Fruit fly (Drosophila melanogaster): ENCODE measurements around the gene CG3191.
A peak's percentile ranks its signal among the peaks of the same experiment; 100 is the strongest.

Gene CG3191

dm6 chrX:2296230-2297044, 44.6 kb upstream of the CG3191 start (continued):
- peak; percentile 91 for TF ChIP-seq CG11723 (GFP tag; optimal IDR thresholded peaks at IDR 0.05)
- TF ChIP-seq CG13424 (tag; optimal IDR thresholded peaks at IDR 0.05) = peak; percentile 94
- peak; percentile 50 for TF ChIP-seq Elba2 (GFP tag; optimal IDR thresholded peaks at IDR 0.05)
- 0 out of 2 replicates have a peak, but pooled peaks have one; percentile 21 for TF ChIP-seq ham (GFP tag; IDR thresholded peaks at IDR 0.05)
- TF ChIP-seq tio (GFP tag; optimal IDR thresholded peaks at IDR 0.05) = peak; percentile 96
- peak; percentile 88 to 95 for TF ChIP-seq Hr51 (GFP tag; optimal IDR thresholded peaks at IDR 0.05)
- TF ChIP-seq CG7271 (tag; optimal IDR thresholded peaks at IDR 0.05) = no peak
- peak; percentile 59 for TF ChIP-seq Adf1 (GFP tag; IDR thresholded peaks at IDR 0.05)
- TF ChIP-seq NC2β (GFP tag; optimal IDR thresholded peaks at IDR 0.05) = peak; percentile 91
- TF ChIP-seq CG42726 (GFP tag; IDR thresholded peaks at IDR 0.05; ENCODE audit: partially characterized antibody) = no peak
- TF ChIP-seq CG6272 (GFP tag; IDR thresholded peaks at IDR 0.05) = no peak
- peak; percentile 85 for TF ChIP-seq CG6654 (GFP tag; optimal IDR thresholded peaks at IDR 0.05)
- TF ChIP-seq Sox100B (GFP tag; optimal IDR thresholded peaks at IDR 0.05) = peak; percentile 97
- peak; percentile 71 to 75 for TF ChIP-seq tll (GFP tag; optimal IDR thresholded peaks at IDR 0.05)
- peak; percentile 76 for TF ChIP-seq CG5245 (GFP tag; optimal IDR thresholded peaks at IDR 0.05)
- TF ChIP-seq Usf (GFP tag; optimal IDR thresholded peaks at IDR 0.05) = peak; percentile 94
- peak; percentile 89 for TF ChIP-seq da (GFP tag; optimal IDR thresholded peaks at IDR 0.05)
- peak; percentile 93 for TF ChIP-seq chn (GFP tag; optimal IDR thresholded peaks at IDR 0.05)
- TF ChIP-seq dpn (GFP tag; optimal IDR thresholded peaks at IDR 0.05) = peak; percentile 95
- peak; percentile 83 for TF ChIP-seq tgo (GFP tag; IDR thresholded peaks at IDR 0.05)
- TF ChIP-seq CG10431 (GFP tag; optimal IDR thresholded peaks at IDR 0.05) = peak; percentile 86
- TF ChIP-seq CG2889 (GFP tag; IDR thresholded peaks at IDR 0.05) = no peak
- TF ChIP-seq CG4424 (GFP tag; optimal IDR thresholded peaks at IDR 0.05) = peak; percentile 94
- no peak for TF ChIP-seq CG14860 (GFP tag; IDR thresholded peaks at IDR 0.05; ENCODE audit: partially characterized antibody)
- TF ChIP-seq CkIIα-i1 (GFP tag; IDR thresholded peaks at IDR 0.05) = peak; percentile 18; the same call in 1 of the 2 replicates
- peak; percentile 79 for TF ChIP-seq trem (tag; optimal IDR thresholded peaks at IDR 0.05)
- peak; percentile 80 for TF ChIP-seq CG7357 (GFP tag; IDR thresholded peaks at IDR 0.05)
- TF ChIP-seq Ssrp (tag; optimal IDR thresholded peaks at IDR 0.05) = peak; percentile 94
- peak; percentile 89 for TF ChIP-seq CG8290 (GFP tag; optimal IDR thresholded peaks at IDR 0.05)
- peak; percentile 75 to 83 for TF ChIP-seq CG8290 (tag; optimal IDR thresholded peaks at IDR 0.05)
- peak; percentile 78 for TF ChIP-seq sima (GFP tag; optimal IDR thresholded peaks at IDR 0.05)
- no peak for TF ChIP-seq h (optimal IDR thresholded peaks at IDR 0.05)
- TF ChIP-seq vfl (GFP tag; optimal IDR thresholded peaks at IDR 0.05) = peak; percentile 83
- peak; percentile 81 for TF ChIP-seq nau (GFP tag; optimal IDR thresholded peaks at IDR 0.05)
- peak; percentile 94 for TF ChIP-seq fd96Cb (tag; optimal IDR thresholded peaks at IDR 0.05)
- peak; percentile 91 for TF ChIP-seq CG12155 (GFP tag; optimal IDR thresholded peaks at IDR 0.05)
- peak; percentile 12 for TF ChIP-seq pzg (GFP tag; optimal IDR thresholded peaks at IDR 0.05)
- TF ChIP-seq Six4 (GFP tag; optimal IDR thresholded peaks at IDR 0.05) = peak; percentile 93
- TF ChIP-seq CG13123 (GFP tag; optimal IDR thresholded peaks at IDR 0.05) = peak; percentile 83
- TF ChIP-seq bigmax (GFP tag; optimal IDR thresholded peaks at IDR 0.05) = no peak
- TF ChIP-seq CG10366 (GFP tag; IDR thresholded peaks at IDR 0.05) = peak; percentile 58
- TF ChIP-seq Optix (GFP tag; IDR thresholded peaks at IDR 0.05) = peak; percentile 74
- TF ChIP-seq CG17186 (GFP tag; optimal IDR thresholded peaks at IDR 0.05) = peak; percentile 84
- peak; percentile 83 for TF ChIP-seq CG4282 (GFP tag; optimal IDR thresholded peaks at IDR 0.05)
- TF ChIP-seq amos (GFP tag; IDR thresholded peaks at IDR 0.05; ENCODE audit: partially characterized antibody) = peak; percentile 16; the same call in 1 of the 2 replicates
- peak; percentile 89 for TF ChIP-seq CG15696 (tag; optimal IDR thresholded peaks at IDR 0.05)
- TF ChIP-seq bowl (GFP tag; IDR thresholded peaks at IDR 0.05) = no peak; the same call in 1 of the 2 replicates
- TF ChIP-seq tap (tag; optimal IDR thresholded peaks at IDR 0.05) = peak; percentile 79
- peak; percentile 34 for TF ChIP-seq mirr (GFP tag; optimal IDR thresholded peaks at IDR 0.05)

Data from whole organism, embryonic.